Worm (Caenorhabditis elegans) whole organism, L4 larva: ENCODE measurements around the gene M05D6.5.

Experiments
- F10B5.3 ChIP-seq: sonication (generic microtip); optimal IDR thresholded peaks from 2 replicates; lab custom pipeline; 2016; ENCODE audit warnings: mild to moderate bottlenecking, missing genetic modification characterization, missing compliant biosample characterization
- F49E8.2 ChIP-seq: sonication (generic microtip); optimal IDR thresholded peaks from 2 replicates; lab custom pipeline; 2016; ENCODE audit warnings: missing compliant biosample characterization, mild to moderate bottlenecking, missing genetic modification characterization, borderline replicate concordance
- T20F7.1 ChIP-seq: fragments of 200-800 bp; sonication (Bioruptor generic); optimal IDR thresholded peaks from 2 replicates; lab custom pipeline; 2018; ENCODE audit warnings: mild to moderate bottlenecking, missing genetic modification characterization, missing compliant biosample characterization
- Y105C5A.15 ChIP-seq: fragments of 200-800 bp; sonication (Bioruptor generic); IDR thresholded peaks from 2 replicates; pipeline ENCODE4 v1.3.6; 2022; ENCODE audit warnings: missing genetic modification characterization, missing compliant biosample characterization
- Y5F2A.4 ChIP-seq: fragments of 200-800 bp; sonication (Bioruptor generic); optimal IDR thresholded peaks from 2 replicates; lab custom pipeline; 2018; ENCODE audit warnings: mild to moderate bottlenecking, missing genetic modification characterization, missing compliant biosample characterization
- ZK337.2 ChIP-seq: fragments of 200-800 bp; sonication (Bioruptor generic); IDR thresholded peaks from 2 replicates; pipeline ENCODE4 v1.3.6; 2022; ENCODE audit warnings: missing genetic modification reagents, missing genetic modification characterization, missing compliant biosample characterization
- ZK546.5 ChIP-seq, 2 experiments: sonication (generic microtip); optimal IDR thresholded peaks; 2 replicates each; lab custom pipeline; 2017; ENCODE audit warnings: missing biosample characterization in 2 of 2, missing genetic modification characterization in 2 of 2
- aha-1 ChIP-seq: fragments of 150-350 bp; peaks from one replicate; lab custom pipeline; 2014; ENCODE audit warnings: missing biosample characterization, missing genetic modification characterization
- ama-1 ChIP-seq: fragments of 150-350 bp; optimal IDR thresholded peaks from 2 replicates; lab custom pipeline; 2014; ENCODE audit warnings: inconsistent platforms, mixed read lengths
- arid-1 ChIP-seq: fragments of 200-800 bp; sonication (Bioruptor generic); conservative IDR thresholded peaks from 2 replicates; pipeline ENCODE4 v1.3.6; 2022; ENCODE audit warnings: missing genetic modification reagents, missing genetic modification characterization, missing compliant biosample characterization
- attf-4 ChIP-seq: sonication (generic microtip); optimal IDR thresholded peaks from 3 replicates; lab custom pipeline; 2017; ENCODE audit warnings: missing biosample characterization, missing genetic modification characterization
- ceh-20 ChIP-seq: fragments of 200-800 bp; sonication (Bioruptor generic); IDR thresholded peaks from 2 replicates; pipeline ENCODE4 v1.3.6; 2022; ENCODE audit warnings: missing genetic modification reagents, missing genetic modification characterization, missing compliant biosample characterization
- ceh-28 ChIP-seq: fragments of 150-350 bp; optimal IDR thresholded peaks from 2 replicates; lab custom pipeline; 2014; ENCODE audit warnings: missing biosample characterization, missing genetic modification reagents, missing genetic modification characterization
- ceh-32 ChIP-seq: sonication (generic microtip); optimal IDR thresholded peaks from 2 replicates; lab custom pipeline; 2016; ENCODE audit warnings: mild to moderate bottlenecking, missing genetic modification characterization, missing compliant biosample characterization; ENCODE audit not compliant: poor library complexity
- ceh-82 ChIP-seq: sonication (generic microtip); optimal IDR thresholded peaks from 2 replicates; lab custom pipeline; 2017; ENCODE audit warnings: missing biosample characterization, missing genetic modification characterization
- cey-2 ChIP-seq: sonication (generic microtip); optimal IDR thresholded peaks from 3 replicates; lab custom pipeline; 2017; ENCODE audit warnings: missing genetic modification characterization, mild to moderate bottlenecking, missing compliant biosample characterization, antibody characterized with exemption, borderline replicate concordance; ENCODE audit not compliant: insufficient read depth
- ctbp-1 ChIP-seq: fragments of 200-800 bp; sonication (Bioruptor generic); IDR thresholded peaks from 2 replicates; pipeline ENCODE4 v1.3.6; 2022; ENCODE audit warnings: missing genetic modification reagents, missing genetic modification characterization, missing compliant biosample characterization
- daf-12 ChIP-seq: fragments of 150-350 bp; optimal IDR thresholded peaks from 2 replicates; lab custom pipeline; 2014; ENCODE audit warnings: missing biosample characterization, missing genetic modification reagents, missing genetic modification characterization
- daf-16 ChIP-seq, 3 experiments: sonication (generic microtip); optimal IDR thresholded peaks; 2 replicates each; lab custom pipeline; 2016 to 2017; ENCODE audit warnings: missing genetic modification characterization in 3 of 3, missing genetic modification reagents in 3 of 3, mild to moderate bottlenecking in 2 of 3, missing compliant biosample characterization in 2 of 3, missing biosample characterization in 1 of 3, moderate library complexity in 1 of 3
- dmd-9 ChIP-seq: fragments of 200-800 bp; sonication (Bioruptor generic); IDR thresholded peaks from 2 replicates; pipeline ENCODE4 v1.3.6; 2022; ENCODE audit warnings: missing genetic modification reagents, missing genetic modification characterization, missing compliant biosample characterization
- dpl-1 ChIP-seq: fragments of 150-350 bp; optimal IDR thresholded peaks from 2 replicates; lab custom pipeline; 2014; ENCODE audit warnings: missing biosample characterization, missing genetic modification reagents, missing genetic modification characterization
- duxl-1 ChIP-seq: sonication (generic microtip); optimal IDR thresholded peaks from 2 replicates; lab custom pipeline; 2016; ENCODE audit warnings: mild to moderate bottlenecking, missing genetic modification characterization, moderate library complexity, missing compliant biosample characterization; ENCODE audit not compliant: poor library complexity
- egl-27 ChIP-seq: sonication (generic microtip); optimal IDR thresholded peaks from 3 replicates; lab custom pipeline; 2017; ENCODE audit warnings: missing biosample characterization, missing genetic modification reagents, missing genetic modification characterization
- fkh-10 ChIP-seq: fragments of 150-350 bp; optimal IDR thresholded peaks from 2 replicates; lab custom pipeline; 2014; ENCODE audit warnings: missing biosample characterization, missing genetic modification reagents, missing genetic modification characterization
- gei-8 ChIP-seq: fragments of 200-800 bp; sonication (Bioruptor generic); optimal IDR thresholded peaks from 2 replicates; lab custom pipeline; 2018; ENCODE audit warnings: mild to moderate bottlenecking, missing genetic modification characterization, missing compliant biosample characterization
- hmg-1.1 ChIP-seq: fragments of 200-800 bp; sonication (Bioruptor generic); IDR thresholded peaks from 2 replicates; pipeline ENCODE4 v1.3.6; 2022; ENCODE audit warnings: missing genetic modification reagents, missing genetic modification characterization, missing compliant biosample characterization
- jun-1 ChIP-seq: fragments of 150-350 bp; optimal IDR thresholded peaks from 2 replicates; lab custom pipeline; 2014; ENCODE audit warnings: missing biosample characterization, missing genetic modification reagents, missing genetic modification characterization
- lin-13 ChIP-seq: fragments of 150-350 bp; optimal IDR thresholded peaks from 2 replicates; lab custom pipeline; 2014; ENCODE audit warnings: missing biosample characterization, missing genetic modification reagents, missing genetic modification characterization
- lin-39 ChIP-seq: fragments of 150-350 bp; optimal IDR thresholded peaks from 2 replicates; lab custom pipeline; 2014; ENCODE audit warnings: missing biosample characterization, missing genetic modification reagents, missing genetic modification characterization
- lir-3 ChIP-seq: sonication (generic microtip); optimal IDR thresholded peaks from 2 replicates; lab custom pipeline; 2016; ENCODE audit warnings: mild to moderate bottlenecking, missing genetic modification characterization, missing compliant biosample characterization
- madf-5 ChIP-seq, 2 experiments: fragments of 200-800 bp; sonication (Bioruptor generic); IDR thresholded peaks; 2 replicates each; pipeline ENCODE4 v1.3.6; 2022; ENCODE audit warnings: missing compliant biosample characterization in 2 of 2, missing genetic modification characterization in 2 of 2
- mes-2 ChIP-seq: sonication (generic microtip); optimal IDR thresholded peaks from 2 replicates; lab custom pipeline; 2016; ENCODE audit warnings: missing genotype, mild to moderate bottlenecking, missing genetic modification characterization, missing compliant biosample characterization; ENCODE audit not compliant: poor library complexity, severe bottlenecking
- nhr-10 ChIP-seq: fragments of 150-350 bp; optimal IDR thresholded peaks from 2 replicates; lab custom pipeline; 2014; ENCODE audit warnings: missing biosample characterization, missing genetic modification characterization
- nhr-11 ChIP-seq: fragments of 150-350 bp; optimal IDR thresholded peaks from 2 replicates; lab custom pipeline; 2014; ENCODE audit warnings: missing biosample characterization, missing genetic modification characterization
- nhr-237 ChIP-seq: sonication (generic microtip); optimal IDR thresholded peaks from 2 replicates; lab custom pipeline; 2017; ENCODE audit warnings: missing biosample characterization, missing genetic modification characterization
- nhr-25 ChIP-seq: sonication (generic microtip); optimal IDR thresholded peaks from 2 replicates; lab custom pipeline; 2017; ENCODE audit warnings: missing genetic modification characterization, mild to moderate bottlenecking, missing compliant biosample characterization, antibody characterized with exemption, moderate library complexity, borderline replicate concordance; ENCODE audit not compliant: insufficient read depth
- nhr-6 ChIP-seq: fragments of 150-350 bp; optimal IDR thresholded peaks from 2 replicates; lab custom pipeline; 2014; ENCODE audit warnings: missing biosample characterization, missing genetic modification characterization
- pha-4 ChIP-seq, 2 experiments: fragments of 150-350 bp in 1 of 2; fragments of 200-800 bp in 1 of 2; sonication (Bioruptor generic) in 1 of 2; IDR thresholded peaks in 1 of 2; optimal IDR thresholded peaks in 1 of 2; 2 replicates each; pipeline versions ENCODE4 v1.3.6 to Lab custom; 2014 to 2022; ENCODE audit warnings: missing genetic modification characterization in 2 of 2, missing genetic modification reagents in 2 of 2, missing biosample characterization in 1 of 2, missing compliant biosample characterization in 1 of 2
- php-3 ChIP-seq: fragments of 200-800 bp; sonication (Bioruptor generic); IDR thresholded peaks from 2 replicates; pipeline ENCODE4 v1.3.6; 2022; ENCODE audit warnings: missing genetic modification reagents, missing genetic modification characterization, missing compliant biosample characterization
- pqm-1 ChIP-seq: sonication (generic microtip); optimal IDR thresholded peaks from 2 replicates; lab custom pipeline; 2017; ENCODE audit warnings: missing biosample characterization, missing genetic modification characterization
- rbr-2 ChIP-seq: sonication (generic microtip); optimal IDR thresholded peaks from 2 replicates; lab custom pipeline; 2016; ENCODE audit warnings: missing genotype, missing genetic modification characterization, missing compliant biosample characterization
- snpc-4 ChIP-seq: fragments of 150-350 bp; optimal IDR thresholded peaks from 2 replicates; lab custom pipeline; 2014; ENCODE audit warnings: missing biosample characterization, missing genetic modification characterization
- spr-1 ChIP-seq: sonication (generic microtip); optimal IDR thresholded peaks from 2 replicates; lab custom pipeline; 2016; ENCODE audit warnings: mild to moderate bottlenecking, missing genetic modification characterization, missing compliant biosample characterization
- spr-3 ChIP-seq: fragments of 200-800 bp; sonication (Bioruptor generic); optimal IDR thresholded peaks from 2 replicates; lab custom pipeline; 2018; ENCODE audit warnings: mild to moderate bottlenecking, missing genetic modification characterization, missing compliant biosample characterization
- tag-97 ChIP-seq: fragments of 200-800 bp; sonication (Bioruptor generic); IDR thresholded peaks from 2 replicates; pipeline ENCODE4 v1.3.6; 2022; ENCODE audit warnings: missing genetic modification characterization, missing compliant biosample characterization
- unc-130 ChIP-seq: sonication (generic microtip); optimal IDR thresholded peaks from 2 replicates; lab custom pipeline; 2016; ENCODE audit warnings: missing genetic modification reagents, missing genetic modification characterization, missing compliant biosample characterization
- unc-39 ChIP-seq: sonication (generic microtip); optimal IDR thresholded peaks from 2 replicates; lab custom pipeline; 2017; ENCODE audit warnings: missing biosample characterization, missing genetic modification characterization
- zfp-3 ChIP-seq: fragments of 200-800 bp; sonication (Bioruptor generic); conservative IDR thresholded peaks from 2 replicates; pipeline ENCODE4 v1.3.6; 2022; ENCODE audit warnings: missing genetic modification reagents, missing genetic modification characterization, missing compliant biosample characterization
- zip-2 ChIP-seq: fragments of 150-350 bp; optimal IDR thresholded peaks from 2 replicates; lab custom pipeline; 2014; ENCODE audit warnings: missing biosample characterization, missing genetic modification characterization

Gene M05D6.5

ce11 chrII:8481033-8481708 is 832 bp downstream of the M05D6.5 start (continued):
- TF ChIP-seq zip-2 (tag; lab: Kevin White, UChicago) (no peak), pha-4 (GFP tag; IDR thresholded peaks at IDR 0.05; lab: Robert Waterston, UW) (peak; percentile 27; the same call in 1 of the 2 replicates), pha-4 (tag; optimal IDR thresholded peaks at IDR 0.05; lab: Kevin White, UChicago) (no peak), nhr-10 (tag; lab: Kevin White, UChicago) (no peak), tag-97 (GFP tag; lab: Robert Waterston, UW) (no peak), ceh-32 (tag; lab: Kevin White, UChicago) (no peak), aha-1 (peak; percentile 98), ceh-20 (GFP tag; lab: Robert Waterston, UW) (no peak), fkh-10 (GFP tag; lab: Kevin White, UChicago) (no peak), dmd-9 (GFP tag; lab: Robert Waterston, UW) (no peak), pqm-1 (no peak), lin-39 (tag; lab: Kevin White, UChicago) (no peak), php-3 (GFP tag; lab: Robert Waterston, UW) (peak; percentile 47), unc-130 (GFP tag; lab: Kevin White, UChicago) (no peak), lir-3 (tag; lab: Kevin White, UChicago) (no peak), Y5F2A.4 (GFP tag; lab: Kevin White, UChicago) (no peak), duxl-1 (no peak), egl-27 (tag; lab: Kevin White, UChicago) (no peak), ctbp-1 (no peak), dpl-1 (GFP tag; lab: Kevin White, UChicago) (no peak), nhr-25 (tag; lab: Kevin White, UChicago) (no peak), cey-2 (tag; lab: Kevin White, UChicago) (no peak), hmg-1.1 (GFP tag; lab: Robert Waterston, UW) (no peak), rbr-2 (tag; lab: Kevin White, UChicago) (no peak), madf-5 (GFP tag; IDR thresholded peaks at IDR 0.05; lab: Robert Waterston, UW) (peak in 1 of 2 experiments; percentile 11; a peak in 1 of 4 replicates), zfp-3 (no peak), gei-8 (GFP tag; lab: Kevin White, UChicago) (no peak), daf-16 (GFP tag; optimal IDR thresholded peaks at IDR 0.05; lab: Kevin White, UChicago) (peak in 1 of 2 experiments; percentile 87), daf-16 (tag; optimal IDR thresholded peaks at IDR 0.05; lab: Kevin White, UChicago) (peak; percentile 70), unc-39 (tag; lab: Kevin White, UChicago) (no peak), ama-1 (no peak), F10B5.3 (tag; lab: Kevin White, UChicago) (no peak), arid-1 (no peak), spr-1 (tag; lab: Kevin White, UChicago) (no peak), spr-3 (GFP tag; lab: Kevin White, UChicago) (no peak), nhr-237 (no peak), mes-2 (tag; lab: Kevin White, UChicago) (no peak), nhr-6 (tag; lab: Kevin White, UChicago) (no peak), ZK546.5 (tag; optimal IDR thresholded peaks at IDR 0.05; lab: Kevin White, UChicago) (no peak), daf-12 (tag; lab: Kevin White, UChicago) (no peak), ZK337.2 (GFP tag; lab: Robert Waterston, UW) (no peak), attf-4 (tag; lab: Kevin White, UChicago) (no peak), snpc-4 (tag; lab: Kevin White, UChicago) (no peak), F49E8.2 (tag; lab: Kevin White, UChicago) (no peak), jun-1 (tag; lab: Kevin White, UChicago) (no peak), ceh-82 (tag; lab: Kevin White, UChicago) (no peak), ceh-28 (tag; lab: Kevin White, UChicago) (no peak), lin-13 (GFP tag; lab: Kevin White, UChicago) (no peak), Y105C5A.15 (GFP tag; lab: Robert Waterston, UW) (0 out of 2 replicates have a peak, but pooled peaks have one; percentile 48), T20F7.1 (GFP tag; lab: Kevin White, UChicago) (peak; percentile 42), nhr-11 (tag; lab: Kevin White, UChicago) (no peak)
